Worm (Caenorhabditis elegans) whole organism, late embryonic: ENCODE results near the gene ZK662.2.

ENCODE experiments used
- ceh-48 ChIP-seq: sonication (generic microtip); optimal IDR thresholded peaks from 2 replicates; lab custom pipeline; 2016; ENCODE audit warnings: missing genetic modification characterization, inconsistent platforms, missing compliant biosample characterization
- elt-2 ChIP-seq: sonication (generic microtip); optimal IDR thresholded peaks from 2 replicates; lab custom pipeline; 2016; ENCODE audit warnings: missing genetic modification reagents, missing genetic modification characterization, missing compliant biosample characterization

- TF ChIP-seq ceh-48 (no peak), elt-2 (tag; lab: Kevin White, UChicago) (no peak)
Measured at ce11 chrX:15731668-15732067, 35.2 kb downstream of the ZK662.2 start, which contains the start of gene lin-15A.
